Worm (Caenorhabditis elegans): ENCODE results near the gene C02B8.7.

Gene C02B8.7

DNA sequence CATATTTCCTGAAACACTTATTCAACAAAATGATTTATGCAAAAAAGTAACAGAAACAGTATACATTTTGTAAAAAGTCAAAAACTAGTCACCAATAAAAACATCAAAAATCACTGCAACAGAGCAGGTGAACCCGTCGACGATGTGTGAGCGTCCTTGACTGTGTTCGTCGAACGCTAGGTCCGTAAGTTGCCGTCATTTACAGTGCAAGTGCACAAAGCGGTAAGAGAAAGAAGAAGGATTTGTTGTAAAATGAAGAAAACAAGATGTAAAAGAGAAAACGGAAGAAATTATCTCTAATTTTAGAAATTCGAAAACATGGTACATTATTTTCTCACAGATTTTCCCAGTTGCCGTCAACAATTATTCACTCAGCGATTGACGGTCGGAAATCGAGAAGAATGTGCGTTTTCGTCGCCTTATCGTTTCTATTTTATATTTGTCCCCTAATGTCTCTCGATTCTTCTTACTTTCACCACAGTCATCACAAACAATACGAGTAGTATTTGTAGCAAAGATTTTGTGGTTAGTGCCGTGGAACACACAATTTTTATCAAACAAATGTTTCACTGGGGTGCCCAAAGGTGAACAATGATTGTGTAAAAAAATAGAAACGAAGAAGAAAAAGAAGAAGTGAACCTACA lies 48.3 kb downstream of the C02B8.7 start:
- TF ChIP-seq ama-1 (optimal IDR thresholded peaks at IDR 0.05) (no peak), ceh-13 (GFP tag; optimal IDR thresholded peaks at IDR 0.05) (no peak), ets-7 (tag; optimal IDR thresholded peaks at IDR 0.05) (no peak)

- TF ChIP-seq hmbx-1 (tag; optimal IDR thresholded peaks at IDR 0.05), result no peak
- TF ChIP-seq tbx-11 (GFP tag; IDR thresholded peaks at IDR 0.05), result no peak
- TF ChIP-seq F13C5.2 (tag; optimal IDR thresholded peaks at IDR 0.05), result no peak
- TF ChIP-seq scrt-1 (GFP tag; IDR thresholded peaks at IDR 0.05), result no peak
- TF ChIP-seq aly-1 (tag; optimal IDR thresholded peaks at IDR 0.05), result no peak
- no peak for TF ChIP-seq sea-1 (GFP tag; conservative IDR thresholded peaks at IDR 0.05)
- TF ChIP-seq ets-7 (tag; optimal IDR thresholded peaks at IDR 0.05), result no peak
- TF ChIP-seq flt-1 (GFP tag; IDR thresholded peaks at IDR 0.05), result no peak
- no peak for TF ChIP-seq hnd-1 (tag; optimal IDR thresholded peaks at IDR 0.05)
- no peak for TF ChIP-seq ama-1 (optimal IDR thresholded peaks at IDR 0.05)
- no peak for TF ChIP-seq ceh-13 (GFP tag; optimal IDR thresholded peaks at IDR 0.05)
- TF ChIP-seq ceh-36 (tag; optimal IDR thresholded peaks at IDR 0.05), result no peak
- TF ChIP-seq pes-1 (GFP tag; IDR thresholded peaks at IDR 0.05), result no peak
- no peak for TF ChIP-seq B0310.2 (tag; optimal IDR thresholded peaks at IDR 0.05)
- no peak for TF ChIP-seq tra-4 (tag; optimal IDR thresholded peaks at IDR 0.05)
- no peak for TF ChIP-seq tbx-37 (GFP tag; conservative IDR thresholded peaks at IDR 0.05)
- TF ChIP-seq hmg-4 (GFP tag; optimal IDR thresholded peaks at IDR 0.05), result no peak
Observed at ce11 chrX:8088474-8088873, 49.2 kb downstream of the C02B8.7 start, which contains the start of gene vem-1. Gene vem-1, minus strand, starts transcription at chrX:8088574.

All from whole organism, early embryonic.